Worm (Caenorhabditis elegans): Measurements from ENCODE around the gene vps-32.1.

Gene vps-32.1

DNA sequence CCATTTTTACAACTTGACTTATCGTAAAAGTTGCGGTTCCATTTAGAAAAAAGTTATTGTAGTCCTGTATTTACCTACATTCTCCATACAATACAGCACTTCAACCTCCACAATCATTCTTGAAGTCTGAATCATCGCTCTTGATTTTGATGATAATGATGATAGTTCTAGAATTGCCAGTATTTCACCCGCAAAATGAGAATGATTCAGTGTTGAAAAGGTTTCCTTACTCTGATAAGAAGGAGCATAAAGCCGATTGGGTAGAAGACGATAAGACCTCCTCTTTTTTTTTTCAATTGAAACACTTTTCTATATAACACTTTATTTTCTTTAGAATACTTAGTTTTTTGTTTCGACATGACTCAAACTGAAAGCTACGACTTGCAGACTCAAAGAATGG, 41.3 kb downstream of the vps-32.1 start, which contains the start of gene T19D12.4:
Gene T19D12.4, plus strand, starts transcription at position 295 of the 400 bp plus-strand sequence.
- TF ChIP-seq nhr-237 (tag; optimal IDR thresholded peaks at IDR 0.05) (no peak), ztf-11 (tag; optimal IDR thresholded peaks at IDR 0.05) (no peak), fos-1 (tag; optimal IDR thresholded peaks at IDR 0.05) (no peak), pqm-1 (tag; optimal IDR thresholded peaks at IDR 0.05) (peak; percentile 60), dmd-6 (GFP tag; IDR thresholded peaks at IDR 0.05) (0 out of 2 replicates have a peak, but pooled peaks have one; percentile 10), snpc-4 (tag; optimal IDR thresholded peaks at IDR 0.05) (no peak), nhr-6 (tag; optimal IDR thresholded peaks at IDR 0.05) (peak; percentile 27), ceh-44 (GFP tag; IDR thresholded peaks at IDR 0.05) (no peak), saeg-2 (GFP tag; IDR thresholded peaks at IDR 0.05) (no peak)

- TF ChIP-seq pqm-1 (tag; optimal IDR thresholded peaks at IDR 0.05) = peak; percentile 32
- no peak for TF ChIP-seq duxl-1 (tag; optimal IDR thresholded peaks at IDR 0.05; ENCODE audit: poor library complexity)
Measured at ce11 chrII:6631995-6632394, 42.5 kb downstream of the vps-32.1 start.

- TF ChIP-seq daf-8 (GFP tag; IDR thresholded peaks at IDR 0.05) (no peak), unc-62 (GFP tag; optimal IDR thresholded peaks at IDR 0.05 in 1 of 2) (peak in 1 of 2 experiments; percentile 25), unc-62 (tag; optimal IDR thresholded peaks at IDR 0.05) (no peak), aha-1 (tag) (peak; percentile 78)
Measured at ce11 chrII:6636136-6636535, 46.6 kb downstream of the vps-32.1 start, which contains the start of gene T19D12.5. Gene T19D12.5 (minus strand): TSS chrII:6636236.

ce11 chrII:6637854-6638253, 48.3 kb downstream of the vps-32.1 start:
- no peak for TF ChIP-seq F10B5.3 (tag; optimal IDR thresholded peaks at IDR 0.05)
- no peak for TF ChIP-seq ceh-28 (tag; optimal IDR thresholded peaks at IDR 0.05)
- TF ChIP-seq unc-62 (GFP tag; optimal IDR thresholded peaks at IDR 0.05 in 1 of 2) = peak in 1 of 2 experiments; percentile 95
- TF ChIP-seq unc-62 (tag; optimal IDR thresholded peaks at IDR 0.05) = no peak
